Fruit fly (Drosophila melanogaster): Measurements from ENCODE around the gene CG17108.

dm6 chr2L:10711221-10711620 lies 17.3 kb upstream of the CG17108 start:
- TF ChIP-seq CG7045 (GFP tag; optimal IDR thresholded peaks at IDR 0.05) (no peak), CG14711 (tag; optimal IDR thresholded peaks at IDR 0.05) (no peak), cnc (optimal IDR thresholded peaks at IDR 0.05) (no peak)
